Fruit fly (Drosophila melanogaster) whole organism, wandering third instar larva: ENCODE data around the gene CG11550.

ENCODE experiments used
- CG32264 ChIP-seq: fragments of 200-800 bp; sonication (Bioruptor generic); optimal IDR thresholded peaks from 2 replicates; lab custom pipeline; 2016; ENCODE audit warnings: missing biosample characterization, missing genetic modification characterization
- CG9705 ChIP-seq: fragments of 200-800 bp; sonication (Bioruptor generic); optimal IDR thresholded peaks from 2 replicates; lab custom pipeline; 2018; ENCODE audit warnings: missing biosample characterization, mild to moderate bottlenecking, missing genetic modification characterization
- CrebA ChIP-seq: fragments of 200-800 bp; sonication (Bioruptor generic); optimal IDR thresholded peaks from 2 replicates; lab custom pipeline; 2016; ENCODE audit warnings: missing biosample characterization, mild to moderate bottlenecking, missing genetic modification characterization, borderline replicate concordance
- Dfd ChIP-seq: fragments of >200 bp; optimal IDR thresholded peaks from 2 replicates; lab custom pipeline; 2017; ENCODE audit warnings: missing biosample characterization, missing genetic modification characterization
- Dif ChIP-seq: fragments of 200-275, 200-300 bp; sonication (Bioruptor generic); optimal IDR thresholded peaks from 2 replicates; lab custom pipeline; 2018; ENCODE audit warnings: missing biosample characterization, missing genetic modification characterization; ENCODE audit not compliant: partially characterized antibody
- GATAd ChIP-seq: sonication (Bioruptor generic); optimal IDR thresholded peaks from 2 replicates; lab custom pipeline; 2016; ENCODE audit warnings: missing biosample characterization, missing genetic modification characterization
- HLH106 ChIP-seq: fragments of 200-800 bp; optimal IDR thresholded peaks from 3 replicates; lab custom pipeline; 2019; ENCODE audit warnings: missing biosample characterization, mild to moderate bottlenecking, missing genetic modification characterization, moderate library complexity
- Hnf4 ChIP-seq: fragments of 200-800 bp; sonication (Bioruptor generic); optimal IDR thresholded peaks from 2 replicates; lab custom pipeline; 2016; ENCODE audit warnings: missing biosample characterization, mild to moderate bottlenecking, missing genetic modification characterization
- Hr78 ChIP-seq: fragments of >200 bp; optimal IDR thresholded peaks from 2 replicates; lab custom pipeline; 2017; ENCODE audit warnings: missing biosample characterization, missing genetic modification characterization
- Hr83 ChIP-seq: fragments of 200-300 bp; sonication (Bioruptor generic); optimal IDR thresholded peaks from 2 replicates; lab custom pipeline; 2016; ENCODE audit warnings: missing biosample characterization, mild to moderate bottlenecking, missing genetic modification characterization, moderate library complexity; ENCODE audit not compliant: poor library complexity, severe bottlenecking
- Jra ChIP-seq: sonication (Bioruptor generic); optimal IDR thresholded peaks from 2 replicates; lab custom pipeline; 2016; ENCODE audit warnings: missing biosample characterization, missing genetic modification characterization
- Mio ChIP-seq: sonication (Bioruptor generic); optimal IDR thresholded peaks from 2 replicates; lab custom pipeline; 2016; ENCODE audit warnings: missing biosample characterization, missing genetic modification characterization
- Myc ChIP-seq: fragments of >200 bp; optimal IDR thresholded peaks from 2 replicates; lab custom pipeline; 2017
- N ChIP-seq: fragments of >200 bp; optimal IDR thresholded peaks from 2 replicates; lab custom pipeline; 2018; ENCODE audit warnings: missing biosample characterization, missing external identifiers, missing genetic modification characterization
- OdsH ChIP-seq: fragments of 200-800 bp; sonication (Bioruptor generic); optimal IDR thresholded peaks from 2 replicates; lab custom pipeline; 2016; ENCODE audit warnings: missing biosample characterization, mild to moderate bottlenecking, missing genetic modification characterization
- Rel ChIP-seq, 2 experiments: fragments of 200-800 bp; sonication (Bioruptor generic) in 1 of 2; optimal IDR thresholded peaks; 2 replicates in 1 of 2; 3 replicates in 1 of 2; lab custom pipeline; 2016 to 2019; ENCODE audit warnings: mild to moderate bottlenecking in 2 of 2, missing biosample characterization in 2 of 2, missing genetic modification characterization in 2 of 2, moderate library complexity in 1 of 2
- Sp1 ChIP-seq: fragments of 200-800 bp; sonication (Bioruptor generic); optimal IDR thresholded peaks from 3 replicates; lab custom pipeline; 2019; ENCODE audit warnings: missing biosample characterization, mild to moderate bottlenecking, missing genetic modification characterization, moderate library complexity
- Vsx2 ChIP-seq: fragments of 200-300, 225-300 bp; sonication (Bioruptor generic); optimal IDR thresholded peaks from 2 replicates; lab custom pipeline; 2018; ENCODE audit warnings: missing biosample characterization, missing genetic modification characterization; ENCODE audit not compliant: partially characterized antibody
- br ChIP-seq: fragments of 200-800 bp; sonication (Bioruptor generic); optimal IDR thresholded peaks from 2 replicates; lab custom pipeline; 2016; ENCODE audit warnings: missing biosample characterization, missing genetic modification characterization
- dl ChIP-seq, 2 experiments: fragments of 175-275, 200-275 bp in 1 of 2; fragments of 200-275 bp in 1 of 2; sonication (Bioruptor generic); optimal IDR thresholded peaks; lab custom pipeline; 2018; ENCODE audit warnings: mild to moderate bottlenecking in 2 of 2, missing biosample characterization in 2 of 2, missing genetic modification characterization in 2 of 2, moderate library complexity in 2 of 2; ENCODE audit not compliant: partially characterized antibody in 2 of 2, insufficient read depth in 1 of 2
- dmrt93B ChIP-seq: fragments of 200-800 bp; sonication (Bioruptor generic); optimal IDR thresholded peaks from 2 replicates; lab custom pipeline; 2018; ENCODE audit warnings: missing biosample characterization, mild to moderate bottlenecking, missing genetic modification characterization
- dsf ChIP-seq: sonication (Bioruptor generic); optimal IDR thresholded peaks from 2 replicates; lab custom pipeline; 2016; ENCODE audit warnings: missing biosample characterization, missing genetic modification characterization, borderline replicate concordance
- ey ChIP-seq: fragments of 200-800 bp; sonication (Bioruptor generic); optimal IDR thresholded peaks from 2 replicates; lab custom pipeline; 2016; ENCODE audit warnings: missing biosample characterization, missing genetic modification characterization
- foxo ChIP-seq, 2 experiments: fragments of 200-800 bp; sonication (Bioruptor generic); optimal IDR thresholded peaks; 2 replicates in 1 of 2; 3 replicates in 1 of 2; lab custom pipeline; 2016 to 2017; ENCODE audit warnings: missing biosample characterization in 2 of 2, missing genetic modification characterization in 2 of 2
- fru ChIP-seq: fragments of 200-800 bp; sonication (Bioruptor generic); optimal IDR thresholded peaks from 3 replicates; lab custom pipeline; 2016; ENCODE audit warnings: missing biosample characterization, mild to moderate bottlenecking, missing genetic modification characterization
- h ChIP-seq: fragments of 200-800 bp; sonication (Bioruptor generic); optimal IDR thresholded peaks from 3 replicates; lab custom pipeline; 2016; ENCODE audit warnings: missing biosample characterization, mild to moderate bottlenecking, missing genetic modification characterization
- jim ChIP-seq: fragments of 175-275, 200-325 bp; sonication (Bioruptor generic); optimal IDR thresholded peaks from 2 replicates; lab custom pipeline; 2016; ENCODE audit warnings: missing biosample characterization, mild to moderate bottlenecking, missing genetic modification characterization
- lola ChIP-seq: fragments of >200 bp; optimal IDR thresholded peaks from 2 replicates; lab custom pipeline; 2017; ENCODE audit warnings: missing biosample characterization, missing genetic modification characterization
- pan ChIP-seq: fragments of >200 bp; optimal IDR thresholded peaks from 2 replicates; lab custom pipeline; 2017
- psq ChIP-seq: fragments of 200-800 bp; sonication (Bioruptor generic); optimal IDR thresholded peaks from 3 replicates; lab custom pipeline; 2017; ENCODE audit warnings: missing biosample characterization, mild to moderate bottlenecking, missing genetic modification characterization, moderate library complexity
- rgr ChIP-seq: fragments of 200-800 bp; sonication (Bioruptor generic); optimal IDR thresholded peaks from 3 replicates; lab custom pipeline; 2016; ENCODE audit warnings: missing biosample characterization, mild to moderate bottlenecking, missing genetic modification characterization
- sage ChIP-seq: fragments of 200-800 bp; sonication (Bioruptor generic); optimal IDR thresholded peaks from 2 replicates; lab custom pipeline; 2016; ENCODE audit warnings: missing biosample characterization, mild to moderate bottlenecking, missing genetic modification characterization
- sv ChIP-seq: fragments of 200-800 bp; sonication (Bioruptor generic); optimal IDR thresholded peaks from 3 replicates; lab custom pipeline; 2016; ENCODE audit warnings: missing biosample characterization, missing genetic modification characterization
- tai ChIP-seq: sonication (Bioruptor generic); optimal IDR thresholded peaks from 2 replicates; lab custom pipeline; 2016; ENCODE audit warnings: missing biosample characterization, missing genetic modification characterization
- usp ChIP-seq: fragments of >200 bp; optimal IDR thresholded peaks from 2 replicates; lab custom pipeline; 2017; ENCODE audit warnings: missing biosample characterization, missing genetic modification characterization
- woc ChIP-seq: sonication (Bioruptor generic); optimal IDR thresholded peaks from 2 replicates; lab custom pipeline; 2016; ENCODE audit warnings: missing biosample characterization, mild to moderate bottlenecking, missing genetic modification characterization

The CG11550 gene

dm6 chr3R:31696664-31697063, 17.0 kb upstream of the CG11550 start:
- TF ChIP-seq Hr83 (GFP tag; lab: Kevin White, UChicago) (no peak), foxo (GFP tag; optimal IDR thresholded peaks at IDR 0.05; lab: Kevin White, UChicago) (peak in 1 of 2 experiments; percentile 32), h (GFP tag; lab: Kevin White, UChicago) (peak; percentile 0), OdsH (GFP tag; lab: Kevin White, UChicago) (no peak), sv (GFP tag; lab: Kevin White, UChicago) (no peak), CrebA (GFP tag; lab: Kevin White, UChicago) (no peak)
- TF ChIP-seq, all 38 proteins: peak for 2

- TF ChIP-seq psq (no peak), woc (no peak), Sp1 (GFP tag; lab: Kevin White, UChicago) (no peak), Jra (GFP tag; lab: Kevin White, UChicago) (no peak), dmrt93B (GFP tag; lab: Kevin White, UChicago) (no peak), ey (GFP tag; lab: Kevin White, UChicago) (no peak), sage (GFP tag; lab: Kevin White, UChicago) (no peak), pan (no peak), Dif (GFP tag; lab: Kevin White, UChicago) (no peak)
- TF ChIP-seq, all 38 proteins: peak for 0
These were observed 10.8 kb upstream of the CG11550 start for dm6 chr3R:31690439-31690838.

- TF ChIP-seq Rel (GFP tag; optimal IDR thresholded peaks at IDR 0.05; lab: Kevin White, UChicago) (no peak), Rel (tag; optimal IDR thresholded peaks at IDR 0.05; lab: Kevin White, UChicago) (no peak), Mio (GFP tag; lab: Kevin White, UChicago) (no peak), Dfd (GFP tag; lab: Kevin White, UChicago) (no peak), dl (GFP tag; optimal IDR thresholded peaks at IDR 0.05; lab: Kevin White, UChicago; ENCODE audit: insufficient read depth in 1 of 2, partially characterized antibody in 2 of 2) (no peak), Hr83 (GFP tag; lab: Kevin White, UChicago) (no peak), Vsx2 (no peak), Hr78 (GFP tag; lab: Kevin White, UChicago) (no peak), N (no peak), sage (GFP tag; lab: Kevin White, UChicago) (no peak), woc (no peak), lola (no peak), ey (GFP tag; lab: Kevin White, UChicago) (no peak), foxo (GFP tag; optimal IDR thresholded peaks at IDR 0.05; lab: Kevin White, UChicago) (no peak), dmrt93B (GFP tag; lab: Kevin White, UChicago) (no peak), usp (GFP tag; lab: Kevin White, UChicago) (no peak), Hnf4 (GFP tag; lab: Kevin White, UChicago) (no peak)
- TF ChIP-seq, all 38 proteins: peak for 0
These were observed 10.0 kb upstream of the CG11550 start for dm6 chr3R:31689727-31690126.

dm6 chr3R:31688671-31689642, 9.3 kb upstream of the CG11550 start:
- TF ChIP-seq CG32264 (GFP tag; lab: Kevin White, UChicago) (no peak), usp (GFP tag; lab: Kevin White, UChicago) (no peak), sage (GFP tag; lab: Kevin White, UChicago) (no peak), woc (no peak), HLH106 (peak; percentile 47), pan (no peak), Hnf4 (GFP tag; lab: Kevin White, UChicago) (peak; percentile 4), N (no peak), CG9705 (GFP tag; lab: Kevin White, UChicago) (no peak), dmrt93B (GFP tag; lab: Kevin White, UChicago) (no peak), sv (GFP tag; lab: Kevin White, UChicago) (no peak), rgr (peak; percentile 2), fru (GFP tag; lab: Kevin White, UChicago) (peak; percentile 31), dsf (GFP tag; lab: Kevin White, UChicago) (no peak), psq (peak; percentile 28), Vsx2 (no peak), jim (GFP tag; lab: Kevin White, UChicago) (no peak), lola (no peak), tai (GFP tag; lab: Kevin White, UChicago) (no peak), Mio (GFP tag; lab: Kevin White, UChicago) (no peak), Hr78 (GFP tag; lab: Kevin White, UChicago) (no peak), Sp1 (GFP tag; lab: Kevin White, UChicago) (peak; percentile 16), Hr83 (GFP tag; lab: Kevin White, UChicago) (no peak), br (GFP tag; lab: Kevin White, UChicago) (peak; percentile 24), Jra (GFP tag; lab: Kevin White, UChicago) (no peak), CrebA (GFP tag; lab: Kevin White, UChicago) (peak; percentile 62), h (GFP tag; lab: Kevin White, UChicago) (peak; percentile 34), foxo (GFP tag; optimal IDR thresholded peaks at IDR 0.05; lab: Kevin White, UChicago) (peak in 1 of 2 experiments; percentile 35), GATAd (GFP tag; lab: Kevin White, UChicago) (no peak), dl (GFP tag; optimal IDR thresholded peaks at IDR 0.05; lab: Kevin White, UChicago; ENCODE audit: insufficient read depth in 1 of 2, partially characterized antibody in 2 of 2) (peak; percentile 90 to 92), ey (GFP tag; lab: Kevin White, UChicago) (peak; percentile 3), Dfd (GFP tag; lab: Kevin White, UChicago) (no peak), Dif (GFP tag; lab: Kevin White, UChicago) (peak; percentile 94), Myc (no peak)
